Fruit fly (Drosophila melanogaster): ENCODE data around the gene CG14455.
"Not testable (repeated sequence)": the region's sequence is repeated elsewhere in the genome, so short reads cannot be mapped to it uniquely, and the experiment has no call there.

The CG14455 gene

DNA sequence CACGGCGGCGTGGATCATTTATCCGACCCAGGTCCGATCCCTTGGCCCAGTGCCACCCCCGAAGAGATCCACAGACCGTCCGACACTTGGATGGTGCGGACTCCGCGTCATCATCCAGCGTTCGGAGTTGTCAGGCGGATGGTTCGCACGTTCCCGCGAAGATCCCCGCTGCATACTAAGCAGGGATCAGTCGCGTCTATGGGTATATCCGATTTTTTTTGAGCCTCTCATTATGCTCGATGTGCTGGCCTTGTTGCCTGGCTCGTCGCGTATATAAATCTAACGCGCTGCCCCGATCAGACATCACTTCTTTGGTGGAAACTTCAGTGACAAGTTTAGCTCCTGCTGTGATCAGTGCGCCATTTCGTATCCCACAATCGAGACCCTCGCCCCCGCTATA is 25.0 kb upstream of the CG14455 start, which contains the start of gene CG11370:
TSS of gene CG11370 (plus strand) at position 301 of the 400 bp plus-strand sequence.
- TF ChIP-seq gsb-n (tag; optimal IDR thresholded peaks at IDR 0.05) (no peak), B-H2 (GFP tag; optimal IDR thresholded peaks at IDR 0.05) (no peak), Gsc (GFP tag; IDR thresholded peaks at IDR 0.05) (no peak), Trl (optimal IDR thresholded peaks at IDR 0.05) (no peak), Trl (GFP tag; optimal IDR thresholded peaks at IDR 0.05) (no peak), CG7786 (GFP tag; optimal IDR thresholded peaks at IDR 0.05) (no peak), Aef1 (GFP tag; IDR thresholded peaks at IDR 0.05) (no peak), CG9932 (GFP tag; IDR thresholded peaks at IDR 0.05) (no peak), CG11093 (GFP tag; IDR thresholded peaks at IDR 0.05) (no peak), CG11456 (GFP tag; IDR thresholded peaks at IDR 0.05) (0 out of 3 replicates have a peak, but pooled peaks have one; percentile 22)

DNA sequence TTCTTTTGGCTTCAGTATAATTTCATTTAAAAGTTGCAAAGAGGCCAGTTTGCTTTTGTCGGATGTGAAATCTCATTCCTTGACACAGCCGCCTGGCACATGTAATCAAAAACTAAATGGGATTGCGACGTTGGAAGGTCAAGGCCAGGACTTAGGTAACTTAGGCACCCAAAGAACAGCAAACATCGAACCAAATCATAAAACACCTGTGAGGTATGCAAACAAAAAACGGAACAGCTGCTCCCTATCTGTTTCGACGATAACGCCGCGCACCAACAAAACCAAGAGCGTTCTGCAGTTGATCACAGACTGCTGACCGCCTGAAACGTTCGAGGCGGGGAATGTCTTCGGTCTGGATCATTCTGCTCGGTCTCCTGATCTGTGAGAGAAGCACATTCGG is 12.2 kb upstream of the CG14455 start, which contains the start of gene CG45116:
TSS of gene CG45116 (plus strand) at position 301 of the 400 bp plus-strand sequence.
- TF ChIP-seq CG17328 (GFP tag; IDR thresholded peaks at IDR 0.05) = no peak
- TF ChIP-seq CG13624 (GFP tag; optimal IDR thresholded peaks at IDR 0.05) = no peak
- 0 out of 3 replicates have a peak, but pooled peaks have one; percentile 34 for TF ChIP-seq CG2199 (GFP tag; IDR thresholded peaks at IDR 0.05)
- peak in 1 of 2 experiments; percentile 18 for TF ChIP-seq tll (GFP tag; optimal IDR thresholded peaks at IDR 0.05)
- no peak for TF ChIP-seq CG17802 (tag; optimal IDR thresholded peaks at IDR 0.05)
- TF ChIP-seq CG15479 (GFP tag; optimal IDR thresholded peaks at IDR 0.05) = no peak
- TF ChIP-seq lov (optimal IDR thresholded peaks at IDR 0.05) = no peak
- no peak for TF ChIP-seq lov (GFP tag; IDR thresholded peaks at IDR 0.05)
- no peak for TF ChIP-seq CG12391 (tag; optimal IDR thresholded peaks at IDR 0.05)
- TF ChIP-seq sob (GFP tag; IDR thresholded peaks at IDR 0.05) = no peak
- peak; percentile 58 for TF ChIP-seq twi (tag; optimal IDR thresholded peaks at IDR 0.05)
- peak; percentile 37 for TF ChIP-seq ac (GFP tag; optimal IDR thresholded peaks at IDR 0.05)
- TF ChIP-seq CG4328 (GFP tag; optimal IDR thresholded peaks at IDR 0.05) = no peak
- no peak for TF ChIP-seq CG7372 (GFP tag; IDR thresholded peaks at IDR 0.05)
- no peak for TF ChIP-seq CG12071 (GFP tag; optimal IDR thresholded peaks at IDR 0.05)
- TF ChIP-seq CG6683 (GFP tag; optimal IDR thresholded peaks at IDR 0.05) = no peak

DNA sequence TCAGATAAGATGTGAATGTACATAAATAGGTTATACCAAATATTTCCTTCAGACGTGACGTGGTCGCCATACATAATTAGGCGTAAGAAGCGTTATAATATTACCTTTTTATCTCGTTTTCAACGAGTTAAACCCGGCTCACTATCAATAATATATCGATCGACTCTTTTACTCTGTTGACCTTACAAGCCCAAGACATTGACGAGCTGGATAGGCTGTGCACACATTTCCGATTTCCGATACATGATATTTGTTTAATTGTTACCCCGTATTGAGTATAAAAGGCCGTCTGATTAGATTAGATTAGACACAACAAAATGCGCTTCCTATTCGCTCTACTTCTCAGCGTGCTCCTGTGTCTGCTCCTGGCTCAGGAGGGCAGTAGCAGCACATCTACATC is 10.0 kb upstream of the CG14455 start, which contains the start of gene CG32453:
TSS of gene CG32453 (plus strand) at position 301 of the 400 bp plus-strand sequence.
- TF ChIP-seq Awh (GFP tag; IDR thresholded peaks at IDR 0.05); C15 (GFP tag; IDR thresholded peaks at IDR 0.05); NfI (GFP tag; optimal IDR thresholded peaks at IDR 0.05): not testable (repeated sequence)

DNA sequence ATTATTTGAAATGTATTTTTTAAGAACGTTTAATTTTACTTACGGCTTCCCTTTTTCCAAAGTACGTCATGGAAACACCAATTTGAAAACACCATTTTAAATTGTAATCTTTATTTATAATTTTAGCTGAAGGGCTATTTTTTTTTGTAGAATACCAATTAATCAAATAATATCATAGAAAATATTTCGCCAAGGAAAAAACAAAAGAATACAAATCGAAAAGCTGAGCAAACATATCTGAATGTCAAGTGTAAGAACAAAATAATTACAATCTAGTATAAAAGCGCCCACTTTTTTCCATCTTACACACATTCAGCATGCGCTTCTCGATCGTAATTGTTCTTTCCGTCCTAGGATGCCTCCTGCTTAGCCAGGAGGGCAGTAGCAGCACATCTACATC is 8.8 kb upstream of the CG14455 start, which contains the start of gene CG14452:
TSS of gene CG14452 (plus strand) at position 301 of the 400 bp plus-strand sequence.
- TF ChIP-seq so (GFP tag; IDR thresholded peaks at IDR 0.05) = no peak
- no peak for TF ChIP-seq Hmx (GFP tag; optimal IDR thresholded peaks at IDR 0.05)

DNA sequence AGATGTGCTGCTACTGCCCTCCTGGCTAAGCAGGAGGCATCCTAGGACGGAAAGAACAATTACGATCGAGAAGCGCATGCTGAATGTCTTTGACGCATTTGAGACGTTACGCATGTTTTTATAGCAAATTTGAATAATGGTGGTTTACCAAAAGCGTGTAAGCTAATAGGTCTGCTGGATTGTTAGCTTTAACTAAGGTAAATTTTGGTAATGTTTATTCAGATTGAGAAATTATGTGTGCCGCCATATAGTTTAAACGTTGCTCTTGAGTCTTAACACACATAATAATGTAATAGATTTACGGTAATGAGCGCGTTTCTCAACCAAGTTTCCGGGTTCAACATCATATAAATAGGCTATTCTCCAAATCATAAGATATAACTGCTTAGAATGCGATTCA is 6.8 kb upstream of the CG14455 start, which contains the start of the genes CG12546 and CG14453:
TSS of gene CG12546 (minus strand) at position 101 of the 400 bp plus-strand sequence.
TSS of gene CG14453 (plus strand) at position 372 of the 400 bp plus-strand sequence.
- no peak for TF ChIP-seq ap (GFP tag; IDR thresholded peaks at IDR 0.05)
- no peak for TF ChIP-seq pho (GFP tag; optimal IDR thresholded peaks at IDR 0.05)
- TF ChIP-seq CG11456 (GFP tag; IDR thresholded peaks at IDR 0.05) = no peak
- TF ChIP-seq Jarid2 (GFP tag; optimal IDR thresholded peaks at IDR 0.05) = no peak
- no peak for TF ChIP-seq CG2875 (GFP tag; optimal IDR thresholded peaks at IDR 0.05)
- TF ChIP-seq Awh (GFP tag; IDR thresholded peaks at IDR 0.05) = no peak
- TF ChIP-seq bbx (GFP tag; IDR thresholded peaks at IDR 0.05; ENCODE audit: partially characterized antibody) = no peak
- TF ChIP-seq CG16779 (GFP tag; IDR thresholded peaks at IDR 0.05) = no peak
- no peak for TF ChIP-seq vvl (GFP tag; IDR thresholded peaks at IDR 0.05)
- no peak for TF ChIP-seq ssp (GFP tag; IDR thresholded peaks at IDR 0.05)
- no peak for TF ChIP-seq CG18619 (GFP tag; optimal IDR thresholded peaks at IDR 0.05)
